Fruit fly (Drosophila melanogaster): ENCODE results near the gene NTPase.

The NTPase gene

DNA sequence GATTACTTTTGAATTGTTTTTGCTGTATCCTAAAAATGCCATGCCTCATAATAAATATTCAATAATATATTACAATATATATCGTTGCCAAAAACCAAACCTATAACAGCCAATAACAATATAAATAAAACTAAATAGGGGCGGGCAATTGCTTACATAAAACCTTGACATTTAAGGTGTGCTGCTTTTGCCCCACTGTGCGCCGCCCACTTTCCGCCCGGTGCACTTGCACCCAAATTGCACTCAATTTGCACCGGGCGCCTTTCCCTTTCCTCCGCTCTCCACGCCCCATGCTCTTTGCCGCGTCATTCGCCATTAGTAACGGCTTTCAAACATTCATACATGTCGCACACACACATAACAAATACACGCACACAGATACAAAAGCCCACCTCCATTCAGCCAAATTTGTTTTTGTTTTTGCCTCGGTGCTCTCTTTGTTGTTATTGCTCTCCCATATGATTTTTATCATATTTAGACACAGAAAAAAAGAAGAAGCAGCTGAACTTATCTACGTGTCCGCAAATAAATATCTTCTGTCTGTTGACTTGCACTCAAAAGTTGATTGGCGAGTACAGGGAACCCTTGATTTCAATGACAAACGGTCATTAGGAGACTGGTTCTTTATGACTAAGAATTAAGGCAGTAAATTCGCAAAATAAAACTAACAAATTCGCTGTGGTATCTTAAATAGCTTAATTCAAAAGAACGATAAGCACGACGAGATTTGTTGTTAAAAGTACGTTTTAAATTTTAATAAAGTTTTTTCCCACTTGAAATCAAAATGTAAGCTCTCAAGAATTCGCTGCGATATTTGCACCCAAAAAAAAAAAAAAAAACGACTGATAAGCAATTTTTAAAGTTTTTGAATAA is 27.6 kb downstream of the NTPase start (continued):
- TF ChIP-seq CG43689 (GFP tag; IDR thresholded peaks at IDR 0.05) (no peak), CG32767 (GFP tag; IDR thresholded peaks at IDR 0.05) (no peak), Rx (GFP tag; IDR thresholded peaks at IDR 0.05) (no peak), CoRest (tag; optimal IDR thresholded peaks at IDR 0.05) (no peak), CG18599 (GFP tag; optimal IDR thresholded peaks at IDR 0.05) (peak; percentile 33), CG3726 (GFP tag; IDR thresholded peaks at IDR 0.05) (no peak), tna (GFP tag; IDR thresholded peaks at IDR 0.05; ENCODE audit: partially characterized antibody) (no peak), scrt (GFP tag; optimal IDR thresholded peaks at IDR 0.05) (peak; percentile 43), Hsf (GFP tag; optimal IDR thresholded peaks at IDR 0.05) (no peak), ci (GFP tag; IDR thresholded peaks at IDR 0.05) (peak; percentile 20; the same call in 1 of the 3 replicates), CG16813 (GFP tag; IDR thresholded peaks at IDR 0.05; ENCODE audit: partially characterized antibody) (no peak), Kr (GFP tag; optimal IDR thresholded peaks at IDR 0.05) (no peak), CG13624 (GFP tag; optimal IDR thresholded peaks at IDR 0.05) (no peak), jing (GFP tag; optimal IDR thresholded peaks at IDR 0.05) (no peak), CG14860 (GFP tag; IDR thresholded peaks at IDR 0.05; ENCODE audit: partially characterized antibody) (no peak), CG10543 (GFP tag; optimal IDR thresholded peaks at IDR 0.05) (peak; percentile 53), Nf-YB (GFP tag; optimal IDR thresholded peaks at IDR 0.05) (no peak), CG2129 (GFP tag; IDR thresholded peaks at IDR 0.05; ENCODE audit: partially characterized antibody) (no peak), lbe (GFP tag; optimal IDR thresholded peaks at IDR 0.05) (no peak), CG9876 (GFP tag; optimal IDR thresholded peaks at IDR 0.05) (no peak), CG15479 (GFP tag; optimal IDR thresholded peaks at IDR 0.05) (peak; percentile 74), CG1792 (GFP tag; optimal IDR thresholded peaks at IDR 0.05) (no peak), Sox100B (GFP tag; optimal IDR thresholded peaks at IDR 0.05) (peak; percentile 11), eve (GFP tag; optimal IDR thresholded peaks at IDR 0.05) (peak in 1 of 2 experiments; percentile 22), Doc2 (GFP tag; IDR thresholded peaks at IDR 0.05) (no peak), Bdp1 (GFP tag; optimal IDR thresholded peaks at IDR 0.05) (no peak), pita (GFP tag; optimal IDR thresholded peaks at IDR 0.05) (no peak), gsb (GFP tag; IDR thresholded peaks at IDR 0.05) (no peak), bbx (GFP tag; IDR thresholded peaks at IDR 0.05; ENCODE audit: partially characterized antibody) (0 out of 2 replicates have a peak, but pooled peaks have one; percentile 14), Six4 (GFP tag; optimal IDR thresholded peaks at IDR 0.05) (no peak), Dek (tag; optimal IDR thresholded peaks at IDR 0.05) (peak; percentile 11), ems (GFP tag; optimal IDR thresholded peaks at IDR 0.05) (no peak), cwo (GFP tag; optimal IDR thresholded peaks at IDR 0.05) (peak; percentile 34), Max (GFP tag; optimal IDR thresholded peaks at IDR 0.05) (no peak), nerfin-1 (tag; optimal IDR thresholded peaks at IDR 0.05) (no peak), CG4617 (GFP tag; optimal IDR thresholded peaks at IDR 0.05; ENCODE audit: borderline replicate concordance) (no peak), slou (GFP tag; optimal IDR thresholded peaks at IDR 0.05) (no peak), pho (GFP tag; optimal IDR thresholded peaks at IDR 0.05) (peak; percentile 33), CG11093 (GFP tag; IDR thresholded peaks at IDR 0.05) (no peak), cas (GFP tag; IDR thresholded peaks at IDR 0.05) (no peak), HLH54F (GFP tag; optimal IDR thresholded peaks at IDR 0.05) (no peak), ewg (GFP tag; optimal IDR thresholded peaks at IDR 0.05) (no peak), gt (GFP tag; IDR thresholded peaks at IDR 0.05) (no peak), CG8281 (tag; optimal IDR thresholded peaks at IDR 0.05) (no peak), CG7271 (tag; optimal IDR thresholded peaks at IDR 0.05) (no peak), CTCF (GFP tag; optimal IDR thresholded peaks at IDR 0.05) (no peak), CG3995 (GFP tag; optimal IDR thresholded peaks at IDR 0.05) (no peak), Hr39 (optimal IDR thresholded peaks at IDR 0.05) (no peak), CG12236 (GFP tag; optimal IDR thresholded peaks at IDR 0.05) (no peak), jigr1 (GFP tag; IDR thresholded peaks at IDR 0.05) (no peak)

Measured in whole organism, embryonic.